Fruit fly (Drosophila melanogaster): ENCODE results near the gene Polr2B.

DNA sequence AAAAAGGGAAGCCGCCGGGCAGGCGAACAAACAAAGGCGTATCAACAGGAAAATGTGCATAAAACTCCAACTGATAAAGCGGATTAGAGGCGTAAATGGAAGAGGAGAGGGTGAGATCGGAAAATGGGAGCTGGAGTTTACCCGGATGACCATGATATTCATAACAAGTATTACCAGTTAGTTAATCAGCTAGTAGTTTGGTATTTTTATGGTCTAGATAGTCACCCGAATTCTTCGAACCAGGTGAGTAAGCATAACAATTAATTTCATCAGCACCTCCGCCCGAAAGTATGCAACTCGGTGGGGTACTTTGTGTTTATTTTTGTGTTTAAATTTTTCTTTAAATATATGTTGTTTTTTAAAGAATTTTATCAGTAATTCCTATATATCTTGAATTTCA lies 29.7 kb upstream of the Polr2B start:
- TF ChIP-seq eve (GFP tag; optimal IDR thresholded peaks at IDR 0.05) (no peak), Hey (tag; optimal IDR thresholded peaks at IDR 0.05) (no peak), Dbx (GFP tag; IDR thresholded peaks at IDR 0.05) (no peak), CG16779 (GFP tag; IDR thresholded peaks at IDR 0.05) (no peak), CG10543 (GFP tag; optimal IDR thresholded peaks at IDR 0.05) (no peak), kni (GFP tag; optimal IDR thresholded peaks at IDR 0.05) (no peak), HHEX (GFP tag; optimal IDR thresholded peaks at IDR 0.05) (no peak), chm (GFP tag; IDR thresholded peaks at IDR 0.05) (no peak), Blimp-1 (GFP tag; optimal IDR thresholded peaks at IDR 0.05) (no peak), CG11085 (GFP tag; IDR thresholded peaks at IDR 0.05) (no peak)

All from whole organism, embryonic.